Fruit fly (Drosophila melanogaster) whole organism, embryonic: ENCODE measurements around the gene Ykt6.

Source experiments
- Antp ChIP-seq: fragments of 200-800 bp; sonication (Bioruptor generic); optimal IDR thresholded peaks from 3 replicates; lab custom pipeline; 2016; ENCODE audit warnings: missing biosample characterization, missing genetic modification characterization
- Atf-2 ChIP-seq: fragments of 200-800 bp; sonication (Bioruptor generic); optimal IDR thresholded peaks from 2 replicates; lab custom pipeline; 2016; ENCODE audit warnings: missing biosample characterization, missing genetic modification characterization
- Atf6 ChIP-seq: fragments of 200-800 bp; sonication (Bioruptor generic); IDR thresholded peaks from 2 replicates; pipeline ENCODE4 v1.3.6; 2022; ENCODE audit warnings: missing biosample characterization, missing genetic modification characterization
- Bdp1 ChIP-seq: fragments of 200-800 bp; sonication (Bioruptor generic); optimal IDR thresholded peaks from 3 replicates; lab custom pipeline; 2016; ENCODE audit warnings: missing biosample characterization, missing genetic modification characterization
- BtbVII ChIP-seq: fragments of 200-800 bp; sonication (Bioruptor generic); optimal IDR thresholded peaks from 3 replicates; lab custom pipeline; 2017; ENCODE audit warnings: missing biosample characterization, mild to moderate bottlenecking, missing genetic modification characterization
- CG14014 ChIP-seq: fragments of 200-800 bp; sonication (Bioruptor generic); IDR thresholded peaks from 2 replicates; pipeline ENCODE4 v1.3.6; 2022; ENCODE audit warnings: missing biosample characterization, missing genetic modification characterization
- CG14965 ChIP-seq: fragments of 200-800 bp; sonication (Bioruptor generic); optimal IDR thresholded peaks from 2 replicates; lab custom pipeline; 2016; ENCODE audit warnings: missing biosample characterization, missing genetic modification characterization, borderline replicate concordance
- CG15269 ChIP-seq: fragments of 200-800 bp; sonication (Bioruptor generic); optimal IDR thresholded peaks from 2 replicates; lab custom pipeline; 2018; ENCODE audit warnings: missing biosample characterization, mild to moderate bottlenecking, missing genetic modification characterization, moderate library complexity
- CG16815 ChIP-seq: fragments of 200-800 bp; sonication (Bioruptor generic); optimal IDR thresholded peaks from 3 replicates; lab custom pipeline; 2017; ENCODE audit warnings: missing biosample characterization, mild to moderate bottlenecking, missing genetic modification characterization
- CG17829 ChIP-seq: fragments of 200-800 bp; optimal IDR thresholded peaks from 2 replicates; lab custom pipeline; 2019; ENCODE audit warnings: missing biosample characterization, mild to moderate bottlenecking, missing genetic modification characterization, moderate library complexity
- CG2116 ChIP-seq: fragments of 200-800 bp; sonication (Bioruptor generic); optimal IDR thresholded peaks from 3 replicates; lab custom pipeline; 2018; ENCODE audit warnings: missing biosample characterization, mild to moderate bottlenecking, missing genetic modification characterization
- CG2120 ChIP-seq: fragments of 200-800 bp; sonication (Bioruptor generic); optimal IDR thresholded peaks from 3 replicates; lab custom pipeline; 2016; ENCODE audit warnings: missing biosample characterization, missing genetic modification characterization
- CG3065 ChIP-seq: fragments of 200-800 bp; sonication (Bioruptor generic); optimal IDR thresholded peaks from 2 replicates; lab custom pipeline; 2016; ENCODE audit warnings: missing biosample characterization, missing genetic modification characterization
- CG3281 ChIP-seq: fragments of 200-800 bp; sonication (Bioruptor generic); optimal IDR thresholded peaks from 3 replicates; lab custom pipeline; 2017; ENCODE audit warnings: missing biosample characterization, mild to moderate bottlenecking, missing genetic modification characterization
- CG4282 ChIP-seq: fragments of 200-800 bp; sonication (Bioruptor generic); optimal IDR thresholded peaks from 2 replicates; lab custom pipeline; 2016; ENCODE audit warnings: missing biosample characterization, missing genetic modification characterization
- CG4707 ChIP-seq: fragments of 200-800 bp; sonication (Bioruptor generic); optimal IDR thresholded peaks from 2 replicates; lab custom pipeline; 2018; ENCODE audit warnings: missing biosample characterization, mild to moderate bottlenecking, missing genetic modification characterization, moderate library complexity
- CG4730 ChIP-seq: fragments of 200-800 bp; sonication (Bioruptor generic); IDR thresholded peaks from 2 replicates; pipeline ENCODE4 v1.3.6; 2022; ENCODE audit warnings: missing biosample characterization, missing genetic modification characterization
- CG4820 ChIP-seq: fragments of 200-800 bp; sonication (Bioruptor generic); optimal IDR thresholded peaks from 3 replicates; lab custom pipeline; 2016; ENCODE audit warnings: missing biosample characterization, missing genetic modification characterization
- CG5953 ChIP-seq: fragments of 200-800 bp; sonication (Bioruptor generic); IDR thresholded peaks from 2 replicates; pipeline ENCODE4 v1.3.6; 2022; ENCODE audit warnings: missing biosample characterization, missing genetic modification characterization
- CG8388 ChIP-seq: fragments of 200-800 bp; sonication (Bioruptor generic); optimal IDR thresholded peaks from 2 replicates; lab custom pipeline; 2019; ENCODE audit warnings: missing biosample characterization, mild to moderate bottlenecking, missing genetic modification characterization, moderate library complexity
- CTCF ChIP-seq: fragments of 200-800 bp; sonication (Bioruptor generic); optimal IDR thresholded peaks from 2 replicates; lab custom pipeline; 2017; ENCODE audit warnings: missing biosample characterization, mild to moderate bottlenecking, missing genetic modification characterization, moderate library complexity
- Dip2 ChIP-seq: fragments of 200-800 bp; sonication (Bioruptor generic); IDR thresholded peaks from 2 replicates; pipeline ENCODE4 v1.3.6; 2022; ENCODE audit warnings: missing biosample characterization, missing genetic modification characterization
- Dp ChIP-seq: fragments of 200-800 bp; sonication (Bioruptor generic); optimal IDR thresholded peaks from 2 replicates; lab custom pipeline; 2018; ENCODE audit warnings: missing biosample characterization, mild to moderate bottlenecking, missing genetic modification characterization, moderate library complexity
- H15 ChIP-seq: fragments of 200-800 bp; sonication (Bioruptor generic); IDR thresholded peaks from 3 replicates; pipeline ENCODE4 v1.3.6; 2022; ENCODE audit warnings: missing biosample characterization, missing genetic modification characterization
- H2.0 ChIP-seq: fragments of 200-800 bp; sonication (Bioruptor generic); IDR thresholded peaks from 2 replicates; pipeline ENCODE4 v1.3.6; 2022; ENCODE audit warnings: missing biosample characterization, missing genetic modification characterization
- HLH4C ChIP-seq: fragments of 200-800 bp; sonication (Bioruptor generic); IDR thresholded peaks from 3 replicates; pipeline ENCODE4 v1.3.6; 2022; ENCODE audit warnings: missing biosample characterization, missing genetic modification characterization; ENCODE audit not compliant: partially characterized antibody
- Hr39 ChIP-seq: fragments of >200 bp; optimal IDR thresholded peaks from 2 replicates; lab custom pipeline; 2017
- Hr78 ChIP-seq, 2 experiments: fragments of 200-800 bp in 1 of 2; fragments of >200 bp in 1 of 2; sonication (Bioruptor generic) in 1 of 2; optimal IDR thresholded peaks; 2 replicates each; lab custom pipeline; 2017 to 2019; ENCODE audit warnings: missing biosample characterization in 2 of 2, missing genetic modification characterization in 2 of 2, mild to moderate bottlenecking in 1 of 2, moderate library complexity in 1 of 2
- Hsf ChIP-seq: fragments of 200-800 bp; sonication (Bioruptor generic); optimal IDR thresholded peaks from 3 replicates; lab custom pipeline; 2016; ENCODE audit warnings: missing biosample characterization, missing genetic modification characterization
- Pdp1 ChIP-seq, 2 experiments: fragments of 200-800 bp; sonication (Bioruptor generic); optimal IDR thresholded peaks; 3 replicates each; lab custom pipeline; 2016; ENCODE audit warnings: missing biosample characterization in 2 of 2, missing genetic modification characterization in 2 of 2, mild to moderate bottlenecking in 1 of 2, moderate library complexity in 1 of 2
- Sox100B ChIP-seq: fragments of 200-800 bp; sonication (Bioruptor generic); optimal IDR thresholded peaks from 3 replicates; lab custom pipeline; 2018; ENCODE audit warnings: missing biosample characterization, mild to moderate bottlenecking, missing genetic modification characterization
- Stat92E ChIP-seq, 3 experiments: fragments of >200 bp in 2 of 3; fragments of 200-800 bp in 1 of 3; sonication (Bioruptor generic) in 1 of 3; optimal IDR thresholded peaks; 2 replicates each; lab custom pipeline; 2017 to 2019; ENCODE audit warnings: missing biosample characterization in 3 of 3, missing genetic modification characterization in 3 of 3, mild to moderate bottlenecking in 1 of 3, moderate library complexity in 1 of 3
- Tbp ChIP-seq: fragments of >200 bp; optimal IDR thresholded peaks from 2 replicates; lab custom pipeline; 2018; ENCODE audit warnings: missing biosample characterization, missing genetic modification characterization
- chif ChIP-seq, 2 experiments: fragments of 200-800 bp; sonication (Bioruptor generic); optimal IDR thresholded peaks; 3 replicates each; lab custom pipeline; 2016; ENCODE audit warnings: missing biosample characterization in 2 of 2, missing genetic modification characterization in 2 of 2
- ci ChIP-seq: fragments of 200-800 bp; sonication (Bioruptor generic); IDR thresholded peaks from 3 replicates; pipeline ENCODE4 v1.3.6; 2022; ENCODE audit warnings: missing biosample characterization, missing genetic modification characterization
- crp ChIP-seq, 2 experiments: fragments of 200-800 bp; sonication (Bioruptor generic); optimal IDR thresholded peaks; 2 replicates in 1 of 2; 3 replicates in 1 of 2; lab custom pipeline; 2017; ENCODE audit warnings: missing biosample characterization in 2 of 2, missing genetic modification characterization in 2 of 2, mild to moderate bottlenecking in 1 of 2, moderate library complexity in 1 of 2
- da ChIP-seq: fragments of 200-800 bp; sonication (Bioruptor generic); optimal IDR thresholded peaks from 2 replicates; lab custom pipeline; 2016; ENCODE audit warnings: missing biosample characterization, missing genetic modification characterization
- dan ChIP-seq: fragments of 200-800 bp; sonication (Bioruptor generic); IDR thresholded peaks from 2 replicates; pipeline ENCODE4 v1.3.6; 2022; ENCODE audit warnings: missing biosample characterization, missing genetic modification characterization
- en ChIP-seq: fragments of 200-800 bp; sonication (Bioruptor generic); optimal IDR thresholded peaks from 2 replicates; lab custom pipeline; 2016; ENCODE audit warnings: missing biosample characterization, missing genetic modification characterization
- fd3F ChIP-seq: fragments of 200-800 bp; sonication (Bioruptor generic); optimal IDR thresholded peaks from 2 replicates; lab custom pipeline; 2018; ENCODE audit warnings: missing biosample characterization, mild to moderate bottlenecking, missing genetic modification characterization, moderate library complexity
- h ChIP-seq: fragments of >200 bp; optimal IDR thresholded peaks from 2 replicates; lab custom pipeline; 2017
- kay ChIP-seq: fragments of 200-800 bp; sonication (Bioruptor generic); optimal IDR thresholded peaks from 2 replicates; lab custom pipeline; 2016; ENCODE audit warnings: missing biosample characterization, missing genetic modification characterization
- lab ChIP-seq: fragments of 200-800 bp; sonication (Bioruptor generic); optimal IDR thresholded peaks from 3 replicates; lab custom pipeline; 2017; ENCODE audit warnings: missing biosample characterization, missing genetic modification characterization, mild to moderate bottlenecking, moderate library complexity, missing genetic modification reagents
- oc ChIP-seq: fragments of 200-800 bp; sonication (Bioruptor generic); optimal IDR thresholded peaks from 2 replicates; lab custom pipeline; 2018; ENCODE audit warnings: missing biosample characterization, mild to moderate bottlenecking, missing genetic modification characterization, moderate library complexity
- p53 ChIP-seq: fragments of 200-800 bp; sonication (Bioruptor generic); optimal IDR thresholded peaks from 2 replicates; lab custom pipeline; 2016; ENCODE audit warnings: missing biosample characterization, missing genetic modification characterization
- phol ChIP-seq: fragments of 200-800 bp; sonication (Bioruptor generic); optimal IDR thresholded peaks from 3 replicates; lab custom pipeline; 2018; ENCODE audit warnings: missing biosample characterization, mild to moderate bottlenecking, missing genetic modification characterization, moderate library complexity
- sc ChIP-seq, 3 experiments: fragments of >200 bp in 2 of 3; fragments of 200-800 bp in 1 of 3; sonication (Bioruptor generic) in 1 of 3; optimal IDR thresholded peaks; 2 replicates in 2 of 3; 3 replicates in 1 of 3; lab custom pipeline; 2017; ENCODE audit warnings: mild to moderate bottlenecking in 1 of 3, missing biosample characterization in 1 of 3, missing genetic modification characterization in 1 of 3, missing genetic modification reagents in 1 of 3
- sima ChIP-seq: fragments of 200-800 bp; sonication (Bioruptor generic); optimal IDR thresholded peaks from 2 replicates; lab custom pipeline; 2016; ENCODE audit warnings: missing biosample characterization, missing genetic modification characterization
- tin ChIP-seq: fragments of 200-800 bp; sonication (Bioruptor generic); optimal IDR thresholded peaks from 3 replicates; lab custom pipeline; 2016; ENCODE audit warnings: missing biosample characterization, missing genetic modification characterization
- wek ChIP-seq: fragments of 200-800 bp; sonication (Bioruptor generic); optimal IDR thresholded peaks from 3 replicates; lab custom pipeline; 2018; ENCODE audit warnings: missing biosample characterization, mild to moderate bottlenecking, missing genetic modification characterization, moderate library complexity

Gene Ykt6

DNA sequence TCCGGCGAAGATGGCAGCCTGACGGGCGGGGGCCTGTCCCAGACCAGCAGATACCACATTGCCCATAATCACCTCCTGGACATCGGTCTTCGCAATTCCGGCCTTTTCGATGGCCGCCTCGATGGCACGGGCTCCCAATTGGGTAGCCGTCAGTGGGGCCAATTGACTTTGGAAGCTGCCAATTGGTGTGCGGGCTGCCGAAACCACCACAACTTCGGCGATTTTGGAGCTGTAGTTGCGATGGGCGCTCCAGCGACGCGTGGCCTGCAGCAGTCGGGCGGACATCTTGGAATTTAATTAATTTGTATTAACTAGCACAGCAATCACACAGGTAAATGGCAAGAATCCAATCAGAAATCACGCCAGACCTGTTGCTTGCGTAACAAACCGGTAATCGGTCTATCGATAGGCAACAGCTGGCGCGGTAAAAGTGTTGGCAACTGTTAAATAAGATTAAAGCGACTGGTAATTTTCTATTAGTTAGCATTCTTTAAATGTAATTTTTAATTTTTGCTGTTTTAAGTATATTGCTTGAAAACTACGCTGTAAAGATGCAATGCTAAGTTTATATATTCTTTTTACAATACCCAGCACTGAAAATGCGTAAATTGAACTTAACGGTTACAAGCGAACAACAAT is 31.7 kb upstream of the Ykt6 start, which contains the start of gene Acat1 (continued):
- no peak for TF ChIP-seq oc (tag; lab: Kevin White, UChicago)
- TF ChIP-seq Pdp1 (GFP tag; optimal IDR thresholded peaks at IDR 0.05; lab: Kevin White, UChicago), result peak; percentile 48 to 100
- TF ChIP-seq CG14014 (GFP tag; lab: Robert Waterston, UW), result peak; percentile 18; the same call in 1 of the 2 replicates
- TF ChIP-seq crp (GFP tag; optimal IDR thresholded peaks at IDR 0.05; lab: Kevin White, UChicago), result peak; percentile 11 to 83
- TF ChIP-seq en (GFP tag; lab: Kevin White, UChicago), result peak; percentile 18
- TF ChIP-seq h (lab: Kevin White, UChicago), result no peak
- TF ChIP-seq Stat92E (GFP tag; optimal IDR thresholded peaks at IDR 0.05; lab: Kevin White, UChicago), result no peak
- TF ChIP-seq CG14965 (GFP tag; lab: Kevin White, UChicago), result no peak
- TF ChIP-seq CG4730 (GFP tag; lab: Robert Waterston, UW), result peak; percentile 36; the same call in 1 of the 2 replicates
- TF ChIP-seq sc (optimal IDR thresholded peaks at IDR 0.05; lab: Kevin White, UChicago), result no peak
- TF ChIP-seq sc (GFP tag; optimal IDR thresholded peaks at IDR 0.05; lab: Kevin White, UChicago), result no peak
- TF ChIP-seq tin (GFP tag; lab: Kevin White, UChicago), result peak; percentile 49
- no peak for TF ChIP-seq Dip2 (GFP tag; lab: Robert Waterston, UW)
- peak; percentile 26; the same call in 1 of the 2 replicates for TF ChIP-seq H2.0
- peak; percentile 35 for TF ChIP-seq Dp
- TF ChIP-seq chif (GFP tag; optimal IDR thresholded peaks at IDR 0.05; lab: Kevin White, UChicago), result peak; percentile 8 to 38
- no peak for TF ChIP-seq H15 (GFP tag; lab: Robert Waterston, UW)
- no peak for TF ChIP-seq da (GFP tag; lab: Kevin White, UChicago)
- peak; percentile 64 for TF ChIP-seq phol (tag; lab: Kevin White, UChicago)
- TF ChIP-seq CG4820 (GFP tag; lab: Kevin White, UChicago), result peak; percentile 34
- no peak for TF ChIP-seq Hr39 (lab: Kevin White, UChicago)
- TF ChIP-seq CG3281, result no peak
- TF ChIP-seq CG5953, result 0 out of 2 replicates have a peak, but pooled peaks have one; percentile 40
- no peak for TF ChIP-seq Tbp (GFP tag; lab: Kevin White, UChicago)
- TF ChIP-seq CG8388, result peak; percentile 35
- TF ChIP-seq CTCF, result no peak
- TF ChIP-seq Atf-2, result peak; percentile 34
- peak; percentile 11 for TF ChIP-seq CG16815 (GFP tag; lab: Kevin White, UChicago)
- peak; percentile 80 for TF ChIP-seq CG2120 (GFP tag; lab: Kevin White, UChicago)
- TF ChIP-seq Antp (GFP tag; lab: Kevin White, UChicago), result peak; percentile 5
- TF ChIP-seq Bdp1, result no peak
- TF ChIP-seq CG3065 (GFP tag; lab: Kevin White, UChicago), result no peak
- TF ChIP-seq wek (GFP tag; lab: Kevin White, UChicago), result no peak
- TF ChIP-seq Hsf, result peak; percentile 69
- no peak for TF ChIP-seq fd3F (GFP tag; lab: Kevin White, UChicago)
- TF ChIP-seq BtbVII (GFP tag; lab: Kevin White, UChicago), result no peak
- peak; percentile 72 for TF ChIP-seq lab (GFP tag; lab: Kevin White, UChicago)
- no peak for TF ChIP-seq CG4707 (GFP tag; lab: Kevin White, UChicago)
- TF ChIP-seq CG17829 (tag; lab: Kevin White, UChicago), result peak; percentile 43
- TF ChIP-seq ci (GFP tag; lab: Robert Waterston, UW), result peak; percentile 76
- TF ChIP-seq CG4282, result no peak
- TF ChIP-seq kay (GFP tag; lab: Kevin White, UChicago), result peak; percentile 39
- no peak for TF ChIP-seq sima (GFP tag; lab: Kevin White, UChicago)
- 0 out of 3 replicates have a peak, but pooled peaks have one; percentile 42 for TF ChIP-seq HLH4C (GFP tag; lab: Robert Waterston, UW)
- TF ChIP-seq Hr78 (GFP tag; optimal IDR thresholded peaks at IDR 0.05; lab: Kevin White, UChicago), result no peak
- no peak for TF ChIP-seq Sox100B (GFP tag; lab: Kevin White, UChicago)
- no peak for TF ChIP-seq CG15269 (tag; lab: Kevin White, UChicago)
- TF ChIP-seq Atf6 (GFP tag; lab: Robert Waterston, UW), result no peak; the same call in 1 of the 2 replicates
- no peak for TF ChIP-seq p53 (GFP tag; lab: Kevin White, UChicago)
- TF ChIP-seq CG2116 (GFP tag; lab: Kevin White, UChicago), result peak; percentile 73
- TF ChIP-seq dan (GFP tag; lab: Robert Waterston, UW), result no peak
